Fruit fly (Drosophila melanogaster) Kc167 (cell line): ENCODE data around the gene CtsK1.

Experiments used
- Myc ChIP-seq: fragments of >200 bp; optimal IDR thresholded peaks from 2 replicates; lab custom pipeline; 2017; ENCODE audit warnings: missing external identifiers
- Sin3A ChIP-seq: fragments of >200 bp; optimal IDR thresholded peaks from 2 replicates; lab custom pipeline; 2018; ENCODE audit warnings: missing external identifiers
- h ChIP-seq: fragments of >200 bp; optimal IDR thresholded peaks from 3 replicates; lab custom pipeline; 2018; ENCODE audit warnings: missing external identifiers
- psq ChIP-seq: fragments of >200 bp; optimal IDR thresholded peaks from 2 replicates; lab custom pipeline; 2017; ENCODE audit warnings: missing external identifiers

dm6 chr3L:13956667-13957066, 37.4 kb upstream of the CtsK1 start:
- TF ChIP-seq h (lab: Kevin White, UChicago), result no peak
- TF ChIP-seq Myc (lab: Kevin White, UChicago), result no peak
- TF ChIP-seq psq (lab: Kevin White, UChicago), result no peak
- no peak for TF ChIP-seq Sin3A (lab: Kevin White, UChicago)
